Fruit fly (Drosophila melanogaster) whole organism, embryonic: Measurements from ENCODE around the gene TpnC25D.
A peak's percentile ranks its signal among the peaks of the same experiment; 100 is the strongest.

ENCODE experiments used
- ATbp ChIP-seq: fragments of 200-800 bp; sonication (Bioruptor generic); optimal IDR thresholded peaks from 2 replicates; lab custom pipeline; 2017; ENCODE audit warnings: missing biosample characterization, mild to moderate bottlenecking, missing genetic modification characterization, missing genetic modification reagents
- Atf6 ChIP-seq: fragments of 200-800 bp; sonication (Bioruptor generic); IDR thresholded peaks from 2 replicates; pipeline ENCODE4 v1.3.6; 2022; ENCODE audit warnings: missing biosample characterization, missing genetic modification characterization
- Blimp-1 ChIP-seq: fragments of 200-800 bp; sonication (Bioruptor generic); optimal IDR thresholded peaks from 3 replicates; lab custom pipeline; 2018; ENCODE audit warnings: missing biosample characterization, missing genetic modification characterization, mild to moderate bottlenecking, moderate library complexity, missing genetic modification reagents
- CG10147 ChIP-seq: fragments of 200-800 bp; sonication (Bioruptor generic); optimal IDR thresholded peaks from 2 replicates; lab custom pipeline; 2019; ENCODE audit warnings: missing biosample characterization, mild to moderate bottlenecking, missing genetic modification characterization, moderate library complexity
- CG11247 ChIP-seq: fragments of 200-800 bp; sonication (Bioruptor generic); IDR thresholded peaks from 2 replicates; pipeline ENCODE4 v1.3.6; 2022; ENCODE audit warnings: missing biosample characterization, missing genetic modification characterization
- CG12391 ChIP-seq: fragments of 200-800 bp; sonication (Bioruptor generic); optimal IDR thresholded peaks from 3 replicates; lab custom pipeline; 2018; ENCODE audit warnings: missing biosample characterization, mild to moderate bottlenecking, missing genetic modification characterization, moderate library complexity
- CG13775 ChIP-seq: fragments of 200-800 bp; sonication (Bioruptor generic); optimal IDR thresholded peaks from 3 replicates; lab custom pipeline; 2017; ENCODE audit warnings: missing biosample characterization, mild to moderate bottlenecking, missing genetic modification characterization
- CG14050 ChIP-seq: fragments of 200-800 bp; sonication (Bioruptor generic); IDR thresholded peaks from 3 replicates; pipeline ENCODE4 v1.3.6; 2022; ENCODE audit warnings: missing biosample characterization, missing genetic modification characterization
- CG15601 ChIP-seq: fragments of 200-800 bp; sonication (Bioruptor generic); optimal IDR thresholded peaks from 3 replicates; lab custom pipeline; 2019; ENCODE audit warnings: missing biosample characterization, mild to moderate bottlenecking, missing genetic modification characterization, moderate library complexity
- CG1602 ChIP-seq: fragments of 200-800 bp; sonication (Bioruptor generic); optimal IDR thresholded peaks from 3 replicates; lab custom pipeline; 2016; ENCODE audit warnings: missing biosample characterization, missing genetic modification characterization
- CG17359 ChIP-seq: fragments of 200-800 bp; sonication (Bioruptor generic); optimal IDR thresholded peaks from 3 replicates; lab custom pipeline; 2018; ENCODE audit warnings: missing biosample characterization, mild to moderate bottlenecking, missing genetic modification characterization, moderate library complexity
- CG17361 ChIP-seq: fragments of 200-800 bp; sonication (Bioruptor generic); IDR thresholded peaks from 3 replicates; pipeline ENCODE4 v1.3.6; 2022; ENCODE audit warnings: missing biosample characterization, missing genetic modification characterization
- CG1832 ChIP-seq: fragments of 200-800 bp; sonication (Bioruptor generic); optimal IDR thresholded peaks from 2 replicates; lab custom pipeline; 2017; ENCODE audit warnings: missing biosample characterization, mild to moderate bottlenecking, missing genetic modification characterization, inconsistent platforms
- CG18476 ChIP-seq: fragments of 200-800 bp; sonication (Bioruptor generic); optimal IDR thresholded peaks from 2 replicates; lab custom pipeline; 2016; ENCODE audit warnings: missing biosample characterization, mild to moderate bottlenecking, missing genetic modification characterization
- CG2129 ChIP-seq: fragments of 200-800 bp; sonication (Bioruptor generic); IDR thresholded peaks from 2 replicates; pipeline ENCODE4 v1.3.6; 2022; ENCODE audit warnings: missing biosample characterization, missing genetic modification characterization; ENCODE audit not compliant: partially characterized antibody
- CG3995 ChIP-seq: fragments of 200-800 bp; sonication (Bioruptor generic); optimal IDR thresholded peaks from 3 replicates; lab custom pipeline; 2016; ENCODE audit warnings: missing biosample characterization, missing genetic modification characterization
- CG42726 ChIP-seq: fragments of 200-800 bp; sonication (Bioruptor generic); IDR thresholded peaks from 2 replicates; pipeline ENCODE4 v1.3.6; 2022; ENCODE audit warnings: missing biosample characterization, missing genetic modification characterization; ENCODE audit not compliant: partially characterized antibody
- CG4820 ChIP-seq: fragments of 200-800 bp; sonication (Bioruptor generic); optimal IDR thresholded peaks from 3 replicates; lab custom pipeline; 2016; ENCODE audit warnings: missing biosample characterization, missing genetic modification characterization
- CG6272 ChIP-seq: fragments of 200-800 bp; sonication (Bioruptor generic); IDR thresholded peaks from 2 replicates; pipeline ENCODE4 v1.3.6; 2022; ENCODE audit warnings: missing biosample characterization, missing genetic modification characterization
- CG7745 ChIP-seq: fragments of 200-800 bp; sonication (Bioruptor generic); optimal IDR thresholded peaks from 2 replicates; lab custom pipeline; 2018; ENCODE audit warnings: missing biosample characterization, mild to moderate bottlenecking, missing genetic modification characterization, moderate library complexity
- Dfd ChIP-seq, 2 experiments: fragments of >200 bp; optimal IDR thresholded peaks; 2 replicates each; lab custom pipeline; 2017; ENCODE audit warnings: missing biosample characterization in 2 of 2, missing genetic modification characterization in 2 of 2
- GATAe ChIP-seq: fragments of 200-800 bp; sonication (Bioruptor generic); conservative IDR thresholded peaks from 2 replicates; pipeline ENCODE4 v1.3.6; 2022; ENCODE audit warnings: missing biosample characterization, missing genetic modification characterization
- HLHmδ ChIP-seq: fragments of 200-800 bp; sonication (Bioruptor generic); optimal IDR thresholded peaks from 2 replicates; lab custom pipeline; 2018; ENCODE audit warnings: missing biosample characterization, mild to moderate bottlenecking, missing genetic modification characterization, moderate library complexity
- HmgZ ChIP-seq: fragments of 200-800 bp; sonication (Bioruptor generic); optimal IDR thresholded peaks from 2 replicates; lab custom pipeline; 2018; ENCODE audit warnings: missing biosample characterization, mild to moderate bottlenecking, missing genetic modification characterization
- Hmr ChIP-seq: fragments of 200-800 bp; sonication (Bioruptor generic); optimal IDR thresholded peaks from 3 replicates; lab custom pipeline; 2017; ENCODE audit warnings: mild to moderate bottlenecking, missing biosample characterization, missing genetic modification reagents, missing genetic modification characterization
- MESR4 ChIP-seq: fragments of 200-800 bp; sonication (Bioruptor generic); optimal IDR thresholded peaks from 2 replicates; lab custom pipeline; 2018; ENCODE audit warnings: missing biosample characterization, mild to moderate bottlenecking, missing genetic modification characterization, moderate library complexity
- Nf-YA ChIP-seq: fragments of 200-800 bp; sonication (Bioruptor generic); IDR thresholded peaks from 2 replicates; pipeline ENCODE4 v1.3.6; 2022; ENCODE audit warnings: missing biosample characterization, missing genetic modification characterization
- Scr ChIP-seq: fragments of 200-800 bp; sonication (Bioruptor generic); IDR thresholded peaks from 2 replicates; pipeline ENCODE4 v1.3.6; 2022; ENCODE audit warnings: missing biosample characterization, missing genetic modification characterization; ENCODE audit not compliant: partially characterized antibody
- Sox100B ChIP-seq: fragments of 200-800 bp; sonication (Bioruptor generic); optimal IDR thresholded peaks from 3 replicates; lab custom pipeline; 2018; ENCODE audit warnings: missing biosample characterization, mild to moderate bottlenecking, missing genetic modification characterization
- ac ChIP-seq: fragments of 200-800 bp; sonication (Bioruptor generic); optimal IDR thresholded peaks from 3 replicates; lab custom pipeline; 2017; ENCODE audit warnings: missing biosample characterization, mild to moderate bottlenecking, missing genetic modification characterization
- al ChIP-seq: fragments of 200-800 bp; sonication (Bioruptor generic); IDR thresholded peaks from 2 replicates; pipeline ENCODE4 v1.3.6; 2022; ENCODE audit warnings: missing biosample characterization, missing genetic modification characterization
- ase ChIP-seq: fragments of 200-800 bp; sonication (Bioruptor generic); IDR thresholded peaks from 3 replicates; pipeline ENCODE4 v1.3.6; 2022; ENCODE audit warnings: missing biosample characterization, missing genetic modification characterization
- bbx ChIP-seq: fragments of 200-800 bp; sonication (Bioruptor generic); IDR thresholded peaks from 2 replicates; pipeline ENCODE4 v1.3.6; 2022; ENCODE audit warnings: missing biosample characterization, missing genetic modification characterization; ENCODE audit not compliant: partially characterized antibody
- bcd ChIP-seq: fragments of 200-800 bp; sonication (Bioruptor generic); optimal IDR thresholded peaks from 2 replicates; lab custom pipeline; 2017; ENCODE audit warnings: missing biosample characterization, mild to moderate bottlenecking, missing genetic modification characterization
- btn ChIP-seq: fragments of 200-800 bp; sonication (Bioruptor generic); optimal IDR thresholded peaks from 2 replicates; lab custom pipeline; 2016; ENCODE audit warnings: missing biosample characterization, missing genetic modification characterization
- gem ChIP-seq: fragments of 200-800 bp; sonication (Bioruptor generic); optimal IDR thresholded peaks from 2 replicates; lab custom pipeline; 2019; ENCODE audit warnings: missing biosample characterization, mild to moderate bottlenecking, missing genetic modification characterization, moderate library complexity
- gfzf ChIP-seq: fragments of 200-800 bp; sonication (Bioruptor generic); optimal IDR thresholded peaks from 2 replicates; lab custom pipeline; 2016; ENCODE audit warnings: missing biosample characterization, mild to moderate bottlenecking, missing genetic modification characterization, moderate library complexity
- inv ChIP-seq: fragments of 200-800 bp; sonication (Bioruptor generic); IDR thresholded peaks from 2 replicates; pipeline ENCODE4 v1.3.6; 2022; ENCODE audit warnings: missing biosample characterization, missing genetic modification characterization; ENCODE audit not compliant: partially characterized antibody
- jumu ChIP-seq: fragments of 200-800 bp; sonication (Bioruptor generic); optimal IDR thresholded peaks from 3 replicates; lab custom pipeline; 2016; ENCODE audit warnings: missing biosample characterization, missing genetic modification characterization
- lilli ChIP-seq: fragments of 200-800 bp; sonication (Bioruptor generic); optimal IDR thresholded peaks from 3 replicates; lab custom pipeline; 2016; ENCODE audit warnings: missing biosample characterization, missing genetic modification characterization
- luna ChIP-seq: fragments of 200-800 bp; sonication (Bioruptor generic); optimal IDR thresholded peaks from 2 replicates; lab custom pipeline; 2016; ENCODE audit warnings: missing biosample characterization, missing genetic modification characterization
- maf-S ChIP-seq: fragments of 200-800 bp; sonication (Bioruptor generic); optimal IDR thresholded peaks from 2 replicates; lab custom pipeline; 2016; ENCODE audit warnings: missing biosample characterization, missing genetic modification characterization
- mld ChIP-seq: fragments of 200-800 bp; sonication (Bioruptor generic); IDR thresholded peaks from 3 replicates; pipeline ENCODE4 v1.3.6; 2022; ENCODE audit warnings: missing biosample characterization, missing genetic modification characterization; ENCODE audit not compliant: partially characterized antibody
- nerfin-2 ChIP-seq: fragments of 200-800 bp; sonication (Bioruptor generic); IDR thresholded peaks from 2 replicates; pipeline ENCODE4 v1.3.6; 2022; ENCODE audit warnings: missing biosample characterization, missing genetic modification characterization; ENCODE audit not compliant: partially characterized antibody
- pfk ChIP-seq: fragments of 200-800 bp; sonication (Bioruptor generic); optimal IDR thresholded peaks from 2 replicates; lab custom pipeline; 2018; ENCODE audit warnings: missing biosample characterization, mild to moderate bottlenecking, missing genetic modification characterization, moderate library complexity
- pnt ChIP-seq: fragments of 200-800 bp; sonication (Bioruptor generic); optimal IDR thresholded peaks from 3 replicates; lab custom pipeline; 2016; ENCODE audit warnings: missing biosample characterization, missing genetic modification characterization
- pros ChIP-seq: fragments of 200-800 bp; sonication (Bioruptor generic); optimal IDR thresholded peaks from 3 replicates; lab custom pipeline; 2019; ENCODE audit warnings: missing biosample characterization, mild to moderate bottlenecking, missing genetic modification characterization, moderate library complexity
- ttk ChIP-seq: fragments of 200-800 bp; sonication (Bioruptor generic); IDR thresholded peaks from 2 replicates; pipeline ENCODE4 v2.1.2; 2022; ENCODE audit warnings: missing biosample characterization, missing genetic modification characterization
- vfl ChIP-seq: fragments of 200-800 bp; sonication (Bioruptor generic); optimal IDR thresholded peaks from 2 replicates; lab custom pipeline; 2016; ENCODE audit warnings: missing biosample characterization, missing genetic modification characterization
- yki ChIP-seq: fragments of >200 bp; optimal IDR thresholded peaks from 3 replicates; lab custom pipeline; 2018

The TpnC25D gene

DNA sequence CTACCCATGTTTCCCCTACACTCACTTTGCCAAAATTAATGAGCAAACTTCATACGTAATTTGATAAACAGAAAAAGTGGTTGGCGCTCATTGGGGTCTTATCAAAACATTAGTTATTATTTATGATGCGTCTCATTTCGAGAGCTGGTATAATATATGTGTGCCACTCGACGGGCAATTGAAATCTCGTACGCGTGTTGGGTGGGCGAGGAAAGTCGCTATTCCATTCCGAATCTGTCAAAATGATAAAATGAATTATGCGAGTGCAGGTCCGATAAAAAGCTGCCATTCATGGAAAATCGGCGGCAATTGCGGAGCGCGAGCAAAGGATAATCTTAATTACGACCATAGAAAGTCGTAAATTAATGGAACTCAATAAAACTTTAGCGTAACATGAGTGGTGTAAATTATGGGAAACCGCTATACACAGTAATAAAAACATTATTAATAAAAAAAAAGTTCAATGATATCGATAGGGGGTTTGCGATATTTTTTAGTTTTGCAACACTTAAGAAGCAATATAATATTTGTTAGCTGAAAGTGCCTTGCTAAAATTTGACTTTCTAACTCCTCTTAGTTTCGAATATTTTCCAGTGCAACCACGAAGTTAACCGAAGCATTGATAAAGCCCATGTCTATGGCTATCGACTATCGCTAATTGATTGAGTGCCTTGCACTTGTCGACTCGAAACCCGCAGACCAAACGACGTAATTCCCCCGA is 25.9 kb downstream of the TpnC25D start (continued):
- TF ChIP-seq CG6272 (GFP tag; lab: Robert Waterston, UW): no peak
- no peak for TF ChIP-seq CG18476 (GFP tag; lab: Kevin White, UChicago)
- TF ChIP-seq CG1602: no peak
- TF ChIP-seq Sox100B: no peak
- TF ChIP-seq MESR4 (GFP tag; lab: Kevin White, UChicago): no peak
- no peak for TF ChIP-seq maf-S
- no peak for TF ChIP-seq al
- TF ChIP-seq luna (GFP tag; lab: Kevin White, UChicago): no peak
- TF ChIP-seq CG13775 (GFP tag; lab: Kevin White, UChicago): peak; percentile 14
- TF ChIP-seq HLHmδ (GFP tag; lab: Kevin White, UChicago): no peak
- TF ChIP-seq CG3995 (GFP tag; lab: Kevin White, UChicago): no peak
- TF ChIP-seq Atf6 (GFP tag; lab: Robert Waterston, UW): no peak
- TF ChIP-seq ac: no peak
- TF ChIP-seq ttk (GFP tag; lab: Robert Waterston, UW): no peak
- TF ChIP-seq yki: no peak
- TF ChIP-seq pfk (GFP tag; lab: Kevin White, UChicago): no peak
- TF ChIP-seq Dfd (GFP tag; optimal IDR thresholded peaks at IDR 0.05; lab: Kevin White, UChicago): no peak
- no peak for TF ChIP-seq ase (GFP tag; lab: Robert Waterston, UW)
- TF ChIP-seq CG12391 (tag; lab: Kevin White, UChicago): peak; percentile 38
- TF ChIP-seq ATbp (GFP tag; lab: Kevin White, UChicago): peak; percentile 18
- TF ChIP-seq lilli (GFP tag; lab: Kevin White, UChicago): peak; percentile 12
- no peak for TF ChIP-seq bcd (GFP tag; lab: Kevin White, UChicago)
- no peak for TF ChIP-seq CG1832 (GFP tag; lab: Kevin White, UChicago)
- no peak for TF ChIP-seq CG14050 (GFP tag; lab: Robert Waterston, UW)
- TF ChIP-seq CG17361 (GFP tag; lab: Robert Waterston, UW): no peak
- no peak for TF ChIP-seq gfzf (GFP tag; lab: Kevin White, UChicago)
- TF ChIP-seq gem (tag; lab: Kevin White, UChicago): peak; percentile 55
- TF ChIP-seq Nf-YA (GFP tag; lab: Robert Waterston, UW): no peak
- TF ChIP-seq GATAe: no peak
- no peak for TF ChIP-seq CG2129
- TF ChIP-seq CG42726: no peak
- no peak for TF ChIP-seq HmgZ (tag; lab: Kevin White, UChicago)
- TF ChIP-seq CG7745: no peak
- peak; percentile 28; the same call in 1 of the 2 replicates for TF ChIP-seq Scr
- TF ChIP-seq Blimp-1: peak; percentile 9
- TF ChIP-seq CG15601 (tag; lab: Kevin White, UChicago): no peak
- TF ChIP-seq mld (GFP tag; lab: Robert Waterston, UW): no peak
- TF ChIP-seq jumu (GFP tag; lab: Kevin White, UChicago): no peak
- no peak for TF ChIP-seq btn (GFP tag; lab: Kevin White, UChicago)
- TF ChIP-seq CG10147: no peak
- no peak for TF ChIP-seq inv
- no peak for TF ChIP-seq vfl
- TF ChIP-seq pnt (GFP tag; lab: Kevin White, UChicago): no peak
- no peak for TF ChIP-seq CG4820 (GFP tag; lab: Kevin White, UChicago)
- TF ChIP-seq bbx (GFP tag; lab: Robert Waterston, UW): no peak
- TF ChIP-seq nerfin-2 (GFP tag; lab: Robert Waterston, UW): no peak
- peak; percentile 5 for TF ChIP-seq CG17359 (tag; lab: Kevin White, UChicago)
- TF ChIP-seq CG11247 (GFP tag; lab: Robert Waterston, UW): no peak
- peak; percentile 40 for TF ChIP-seq Hmr (GFP tag; lab: Kevin White, UChicago)
- no peak for TF ChIP-seq pros (GFP tag; lab: Kevin White, UChicago)
